Worm (Caenorhabditis elegans) whole organism, young adult: ENCODE measurements around the gene F12A10.1.

Experiments
- T07F8.4 ChIP-seq: sonication (generic microtip); optimal IDR thresholded peaks from 2 replicates; lab custom pipeline; 2016; ENCODE audit warnings: mild to moderate bottlenecking, missing genetic modification characterization, moderate library complexity, missing compliant biosample characterization
- ceh-58 ChIP-seq: fragments of 200-800 bp; sonication (Bioruptor generic); IDR thresholded peaks from 2 replicates; pipeline ENCODE4 v1.3.6; 2022; ENCODE audit warnings: missing genetic modification characterization, missing compliant biosample characterization
- efl-1 ChIP-seq: fragments of 150-350 bp; optimal IDR thresholded peaks from 2 replicates; lab custom pipeline; 2014; ENCODE audit warnings: missing biosample characterization, missing genetic modification reagents, missing genetic modification characterization
- hmg-1.2 ChIP-seq: fragments of 200-800 bp; sonication (Bioruptor generic); IDR thresholded peaks from 2 replicates; pipeline ENCODE4 v1.3.6; 2022; ENCODE audit warnings: missing genetic modification reagents, missing genetic modification characterization, missing compliant biosample characterization
- hrde-1 ChIP-seq: sonication (generic microtip); optimal IDR thresholded peaks from 2 replicates; lab custom pipeline; 2016; ENCODE audit warnings: missing genetic modification characterization, mild to moderate bottlenecking, missing compliant biosample characterization, moderate library complexity, missing genotype, missing genetic modification reagents, borderline replicate concordance
- lin-26 ChIP-seq: fragments of 200-800 bp; sonication (Bioruptor generic); IDR thresholded peaks from 2 replicates; pipeline ENCODE4 v1.3.6; 2022; ENCODE audit warnings: missing genetic modification reagents, missing genetic modification characterization, missing compliant biosample characterization
- mel-28 ChIP-seq: sonication (generic microtip); optimal IDR thresholded peaks from 2 replicates; lab custom pipeline; 2016; ENCODE audit warnings: borderline replicate concordance, mild to moderate bottlenecking, missing genetic modification characterization, missing compliant biosample characterization
- rcor-1 ChIP-seq: fragments of 200-800 bp; sonication (Bioruptor generic); IDR thresholded peaks from 2 replicates; pipeline ENCODE4 v1.3.6; 2022; ENCODE audit warnings: missing genetic modification reagents, missing genetic modification characterization, missing compliant biosample characterization
- sea-2 ChIP-seq: fragments of 200-800 bp; sonication (Bioruptor generic); IDR thresholded peaks from 2 replicates; pipeline ENCODE4 v1.3.6; 2022; ENCODE audit warnings: missing genetic modification characterization, missing compliant biosample characterization
- snpc-1.1 ChIP-seq: sonication (generic microtip); optimal IDR thresholded peaks from 2 replicates; lab custom pipeline; 2017; ENCODE audit warnings: missing genetic modification characterization, mild to moderate bottlenecking, missing compliant biosample characterization, antibody characterized with exemption, moderate library complexity, missing genotype, missing genetic modification reagents; ENCODE audit not compliant: insufficient read depth
- snpc-4 ChIP-seq, 5 experiments: fragments of 150-350 bp in 1 of 5; sonication (generic microtip) in 4 of 5; optimal IDR thresholded peaks; 2 replicates each; lab custom pipeline; 2014 to 2018; ENCODE audit warnings: missing genetic modification characterization in 5 of 5, missing biosample characterization in 3 of 5, antibody characterized with exemption in 2 of 5, mild to moderate bottlenecking in 2 of 5, missing compliant biosample characterization in 2 of 5, missing genotype in 2 of 5, moderate library complexity in 2 of 5, missing genetic modification reagents in 1 of 5
- unc-62 ChIP-seq: fragments of 150-350 bp; optimal IDR thresholded peaks from 2 replicates; lab custom pipeline; 2014; ENCODE audit warnings: missing biosample characterization, missing genetic modification reagents, missing genetic modification characterization
- ztf-25 ChIP-seq: fragments of 200-800 bp; sonication (Bioruptor generic); IDR thresholded peaks from 2 replicates; pipeline ENCODE4 v1.3.6; 2022; ENCODE audit warnings: missing genetic modification reagents, missing genetic modification characterization, missing compliant biosample characterization

ce11 chrII:5517643-5518042 is 21.3 kb downstream of the F12A10.1 start, which contains the start of gene ZK177.9:
- no peak for TF ChIP-seq snpc-4 (GFP tag; optimal IDR thresholded peaks at IDR 0.05; lab: Kevin White, UChicago)
- no peak for TF ChIP-seq snpc-4 (tag; optimal IDR thresholded peaks at IDR 0.05; lab: Kevin White, UChicago)
- no peak for TF ChIP-seq lin-26 (GFP tag; lab: Robert Waterston, UW)
- no peak for TF ChIP-seq mel-28 (tag; lab: Kevin White, UChicago)
- TF ChIP-seq sea-2 (GFP tag; lab: Robert Waterston, UW): no peak
- no peak for TF ChIP-seq ceh-58
- TF ChIP-seq snpc-1.1 (tag; lab: Kevin White, UChicago): no peak
- no peak for TF ChIP-seq efl-1 (GFP tag; lab: Kevin White, UChicago)
- TF ChIP-seq unc-62 (GFP tag; lab: Kevin White, UChicago): no peak
- no peak for TF ChIP-seq T07F8.4
- no peak for TF ChIP-seq hrde-1 (tag; lab: Kevin White, UChicago)
- no peak for TF ChIP-seq ztf-25
- TF ChIP-seq hmg-1.2: no peak
- TF ChIP-seq rcor-1 (GFP tag; lab: Robert Waterston, UW): no peak
